Fruit fly (Drosophila melanogaster): ENCODE data around the gene CG31810.
A peak's percentile ranks its signal among the peaks of the same experiment; 100 is the strongest.

Gene CG31810

dm6 chr2L:16859103-16859502, 6.9 kb upstream of the CG31810 start (continued):
- TF ChIP-seq CG9437 (GFP tag; optimal IDR thresholded peaks at IDR 0.05): peak; percentile 79
- no peak for TF ChIP-seq TFAM (GFP tag; optimal IDR thresholded peaks at IDR 0.05)
- no peak for TF ChIP-seq CG12236 (GFP tag; optimal IDR thresholded peaks at IDR 0.05)
- no peak for TF ChIP-seq hb (GFP tag; IDR thresholded peaks at IDR 0.05; ENCODE audit: partially characterized antibody)

DNA sequence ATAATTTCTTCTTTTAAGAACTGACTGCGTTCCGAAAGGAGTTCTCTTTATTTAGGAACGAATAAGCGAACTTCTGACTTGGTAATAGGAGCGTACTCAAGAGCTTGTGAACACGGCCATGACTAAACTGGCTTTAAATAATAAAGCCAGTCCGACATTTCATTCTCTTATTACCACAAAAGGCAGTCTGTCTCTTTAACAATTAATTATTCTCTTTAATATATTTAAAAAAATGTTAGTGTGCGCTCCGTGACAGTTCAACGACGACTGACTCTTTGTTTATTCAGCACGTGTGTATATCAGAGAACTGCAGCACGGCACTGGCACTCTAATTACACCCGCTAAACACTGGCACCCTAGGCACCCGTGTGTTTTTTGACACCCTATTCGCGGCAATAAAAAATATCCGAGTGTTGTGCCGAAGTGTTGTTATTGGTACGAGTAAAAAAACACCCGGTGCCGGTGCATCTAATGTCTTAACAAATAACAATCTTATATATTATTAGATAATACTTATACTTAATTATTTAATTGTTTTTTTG, 6.4 kb upstream of the CG31810 start, which contains the start of gene CG31809:
Gene CG31809, minus strand, starts transcription at position 249 of the 542 bp plus-strand sequence.
- no peak for TF ChIP-seq CG17612 (GFP tag; IDR thresholded peaks at IDR 0.05)
- no peak for TF ChIP-seq ewg (GFP tag; optimal IDR thresholded peaks at IDR 0.05)
- peak; percentile 7; the same call in 1 of the 2 replicates for TF ChIP-seq CG10366 (GFP tag; IDR thresholded peaks at IDR 0.05)
- TF ChIP-seq exex (tag; optimal IDR thresholded peaks at IDR 0.05): peak; percentile 18
- TF ChIP-seq Dll (GFP tag; IDR thresholded peaks at IDR 0.05; ENCODE audit: partially characterized antibody): 0 out of 4 replicates have a peak, but pooled peaks have one; percentile 23
- no peak for TF ChIP-seq CG10267 (tag; optimal IDR thresholded peaks at IDR 0.05)
- TF ChIP-seq sc (optimal IDR thresholded peaks at IDR 0.05): no peak
- no peak for TF ChIP-seq sc (GFP tag; optimal IDR thresholded peaks at IDR 0.05)
- peak; percentile 25 for TF ChIP-seq CG6813 (GFP tag; optimal IDR thresholded peaks at IDR 0.05)
- no peak for TF ChIP-seq h (optimal IDR thresholded peaks at IDR 0.05)
- TF ChIP-seq sens (GFP tag): peak; percentile 5
- peak; percentile 8 for TF ChIP-seq kni (GFP tag; optimal IDR thresholded peaks at IDR 0.05)
- peak; percentile 13 for TF ChIP-seq D19A (tag; optimal IDR thresholded peaks at IDR 0.05)
- TF ChIP-seq CG2678 (tag; optimal IDR thresholded peaks at IDR 0.05): no peak
- peak; percentile 38; the same call in 1 of the 2 replicates for TF ChIP-seq onecut (GFP tag; IDR thresholded peaks at IDR 0.05)
- peak; percentile 4 for TF ChIP-seq Sox102F (GFP tag; optimal IDR thresholded peaks at IDR 0.05)
- TF ChIP-seq Meics (GFP tag; optimal IDR thresholded peaks at IDR 0.05): peak; percentile 23
- no peak for TF ChIP-seq gcm2 (GFP tag; optimal IDR thresholded peaks at IDR 0.05)
- peak; percentile 66; the same call in 2 of the 3 replicates for TF ChIP-seq CG2199 (GFP tag; IDR thresholded peaks at IDR 0.05)
- 0 out of 4 replicates have a peak, but pooled peaks have one; percentile 62 for TF ChIP-seq chinmo (GFP tag; IDR thresholded peaks at IDR 0.05; ENCODE audit: partially characterized antibody)
- TF ChIP-seq Optix (GFP tag; IDR thresholded peaks at IDR 0.05): no peak
- peak; percentile 13 for TF ChIP-seq CG7987 (GFP tag; optimal IDR thresholded peaks at IDR 0.05)
- TF ChIP-seq Deaf1 (tag; optimal IDR thresholded peaks at IDR 0.05): peak; percentile 62
- TF ChIP-seq CG6254 (GFP tag; optimal IDR thresholded peaks at IDR 0.05): peak; percentile 47
- peak; percentile 36 for TF ChIP-seq sqz (GFP tag; optimal IDR thresholded peaks at IDR 0.05)
- TF ChIP-seq Med (GFP tag): peak; percentile 66
- peak in 1 of 2 experiments; percentile 41 for TF ChIP-seq Trl (optimal IDR thresholded peaks at IDR 0.05)
- no peak for TF ChIP-seq Trl (GFP tag; optimal IDR thresholded peaks at IDR 0.05)
- no peak for TF ChIP-seq CG2875 (GFP tag; optimal IDR thresholded peaks at IDR 0.05)
- no peak for TF ChIP-seq kay (GFP tag; optimal IDR thresholded peaks at IDR 0.05)
- TF ChIP-seq MTF-1 (GFP tag; optimal IDR thresholded peaks at IDR 0.05; ENCODE audit: borderline replicate concordance): peak; percentile 13
- no peak for TF ChIP-seq CG6689 (GFP tag; IDR thresholded peaks at IDR 0.05)
- TF ChIP-seq CG11504 (tag; optimal IDR thresholded peaks at IDR 0.05): peak; percentile 3
- TF ChIP-seq gsb-n (tag; optimal IDR thresholded peaks at IDR 0.05): peak; percentile 8
- TF ChIP-seq CG7357 (GFP tag; IDR thresholded peaks at IDR 0.05): no peak
- no peak for TF ChIP-seq CG17359 (tag; optimal IDR thresholded peaks at IDR 0.05)
- TF ChIP-seq lab (GFP tag; optimal IDR thresholded peaks at IDR 0.05): peak; percentile 7
- TF ChIP-seq Xrp1 (GFP tag; IDR thresholded peaks at IDR 0.05): peak; percentile 22; the same call in 1 of the 2 replicates
- TF ChIP-seq stc (GFP tag; IDR thresholded peaks at IDR 0.05): no peak
- peak; percentile 67 for TF ChIP-seq cwo (GFP tag; optimal IDR thresholded peaks at IDR 0.05)
- TF ChIP-seq CG13296 (GFP tag; optimal IDR thresholded peaks at IDR 0.05): peak; percentile 20
- TF ChIP-seq Ets97D (GFP tag; optimal IDR thresholded peaks at IDR 0.05): no peak
- TF ChIP-seq wek (GFP tag; optimal IDR thresholded peaks at IDR 0.05): peak; percentile 47
- no peak for TF ChIP-seq hkb (optimal IDR thresholded peaks at IDR 0.05)
- peak; percentile 38; the same call in 1 of the 2 replicates for TF ChIP-seq hkb (GFP tag; IDR thresholded peaks at IDR 0.05)
